Worm (Caenorhabditis elegans): ENCODE measurements around the gene pgp-9.

pgp-9 gene

DNA sequence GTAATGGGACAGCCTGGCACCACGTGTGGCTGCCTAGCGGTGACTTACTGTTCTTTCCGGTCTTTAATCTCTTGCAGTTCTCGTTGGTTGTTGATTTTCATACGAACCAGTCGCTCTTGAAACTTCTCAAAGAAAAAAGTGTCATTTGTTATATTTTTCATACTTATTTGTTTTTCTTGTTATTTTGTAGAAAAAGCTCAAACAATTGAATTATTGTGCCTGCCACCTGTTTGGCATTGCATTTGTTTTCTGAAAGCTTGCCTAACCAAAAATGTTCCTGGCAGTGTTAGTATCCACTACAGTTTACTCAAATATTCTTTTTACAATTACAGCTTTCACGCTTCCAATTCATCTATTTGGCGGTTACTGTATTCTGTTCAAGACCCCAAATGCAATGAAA is 9.4 kb downstream of the pgp-9 start, which contains the start of the genes C47A10.16 and srh-283:
C47A10.16 (minus strand) TSS at position 101 of the 400 bp plus-strand sequence.
srh-283 (plus strand) TSS at position 272 of the 400 bp plus-strand sequence.
- TF ChIP-seq ceh-44 (GFP tag; IDR thresholded peaks at IDR 0.05) (no peak), F10B5.3 (tag; optimal IDR thresholded peaks at IDR 0.05) (no peak), nhr-76 (tag; optimal IDR thresholded peaks at IDR 0.05) (no peak), mxl-3 (GFP tag; optimal IDR thresholded peaks at IDR 0.05) (no peak), spr-3 (GFP tag; optimal IDR thresholded peaks at IDR 0.05) (no peak), Y5F2A.4 (GFP tag; optimal IDR thresholded peaks at IDR 0.05) (no peak), zip-2 (tag; optimal IDR thresholded peaks at IDR 0.05) (no peak), ama-1 (optimal IDR thresholded peaks at IDR 0.05) (no peak), set-16 (GFP tag; IDR thresholded peaks at IDR 0.05) (no peak), nhr-42 (GFP tag; IDR thresholded peaks at IDR 0.05) (no peak), egl-43 (GFP tag; IDR thresholded peaks at IDR 0.05) (no peak), Y48G9A.11 (GFP tag; IDR thresholded peaks at IDR 0.05) (no peak), zip-11 (GFP tag; IDR thresholded peaks at IDR 0.05) (no peak), madf-9 (GFP tag; conservative IDR thresholded peaks at IDR 0.05) (no peak), snpc-4 (tag; optimal IDR thresholded peaks at IDR 0.05) (no peak)

- no peak for TF ChIP-seq daf-19 (GFP tag; conservative IDR thresholded peaks at IDR 0.05)
- no peak for TF ChIP-seq ces-1 (GFP tag; optimal IDR thresholded peaks at IDR 0.05)
- no peak for TF ChIP-seq ceh-44 (GFP tag; IDR thresholded peaks at IDR 0.05)
- no peak for TF ChIP-seq unc-130 (GFP tag; optimal IDR thresholded peaks at IDR 0.05)
- TF ChIP-seq T26A8.4 (GFP tag; IDR thresholded peaks at IDR 0.05), result no peak
- no peak for TF ChIP-seq ztf-11 (tag; optimal IDR thresholded peaks at IDR 0.05)
- no peak for TF ChIP-seq mxl-2 (GFP tag; conservative IDR thresholded peaks at IDR 0.05)
- no peak for TF ChIP-seq aly-2 (tag; optimal IDR thresholded peaks at IDR 0.05)
- no peak for TF ChIP-seq nhr-25 (tag; optimal IDR thresholded peaks at IDR 0.05; ENCODE audit: borderline replicate concordance, insufficient read depth)
- no peak for TF ChIP-seq zip-2 (tag; optimal IDR thresholded peaks at IDR 0.05)
- TF ChIP-seq nhr-237 (tag; optimal IDR thresholded peaks at IDR 0.05), result no peak
- TF ChIP-seq attf-4 (tag; optimal IDR thresholded peaks at IDR 0.05), result no peak
- no peak for TF ChIP-seq tag-97 (GFP tag; IDR thresholded peaks at IDR 0.05)
Observed at ce11 chrV:17767249-17767648, 11.6 kb downstream of the pgp-9 start, which contains the start of gene srh-284. Gene srh-284, plus strand, starts transcription at chrV:17767549.

DNA sequence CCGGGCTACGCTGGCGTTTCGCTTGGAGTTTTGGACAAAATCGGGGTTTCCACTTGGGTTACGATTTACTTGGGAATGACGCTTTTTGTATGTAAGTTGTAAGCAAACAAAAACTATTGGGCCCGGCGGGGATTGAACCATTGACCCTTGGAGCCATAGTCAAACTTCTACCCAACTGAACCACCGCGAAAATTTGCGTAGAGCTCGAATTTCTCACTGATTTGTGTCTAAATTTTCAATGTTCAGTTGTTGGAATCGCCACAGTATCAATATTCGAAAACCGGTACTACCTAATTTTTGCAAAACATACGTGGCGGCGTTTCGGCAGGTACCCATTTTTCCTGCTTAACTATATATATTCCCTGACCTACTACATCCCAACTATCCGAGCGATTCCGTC is 12.1 kb downstream of the pgp-9 start:
- TF ChIP-seq nhr-102 (tag; optimal IDR thresholded peaks at IDR 0.05) (no peak), daf-16 (GFP tag; optimal IDR thresholded peaks at IDR 0.05) (no peak), daf-16 (tag; optimal IDR thresholded peaks at IDR 0.05) (no peak), ztf-7 (tag; optimal IDR thresholded peaks at IDR 0.05) (no peak), php-3 (GFP tag; IDR thresholded peaks at IDR 0.05) (no peak), skn-1 (tag; optimal IDR thresholded peaks at IDR 0.05) (no peak), D1046.2 (GFP tag; IDR thresholded peaks at IDR 0.05) (no peak), arid-1 (GFP tag; conservative IDR thresholded peaks at IDR 0.05) (no peak), ceh-82 (tag; optimal IDR thresholded peaks at IDR 0.05) (no peak), pqm-1 (tag; optimal IDR thresholded peaks at IDR 0.05) (no peak), snpc-4 (tag; optimal IDR thresholded peaks at IDR 0.05) (no peak), lim-7 (GFP tag; IDR thresholded peaks at IDR 0.05) (peak; percentile 61; the same call in 1 of the 2 replicates), mdl-1 (tag; optimal IDR thresholded peaks at IDR 0.05) (no peak), zip-2 (tag; optimal IDR thresholded peaks at IDR 0.05) (no peak), nhr-10 (tag; optimal IDR thresholded peaks at IDR 0.05) (no peak), snpc-1.2 (GFP tag; IDR thresholded peaks at IDR 0.05) (0 out of 2 replicates have a peak, but pooled peaks have one; percentile 46), hif-1 (tag; optimal IDR thresholded peaks at IDR 0.05) (no peak)

Measured in whole organism, L4 larva.